Worm (Caenorhabditis elegans): ENCODE results near the gene F58E1.13.

F58E1.13 gene

DNA sequence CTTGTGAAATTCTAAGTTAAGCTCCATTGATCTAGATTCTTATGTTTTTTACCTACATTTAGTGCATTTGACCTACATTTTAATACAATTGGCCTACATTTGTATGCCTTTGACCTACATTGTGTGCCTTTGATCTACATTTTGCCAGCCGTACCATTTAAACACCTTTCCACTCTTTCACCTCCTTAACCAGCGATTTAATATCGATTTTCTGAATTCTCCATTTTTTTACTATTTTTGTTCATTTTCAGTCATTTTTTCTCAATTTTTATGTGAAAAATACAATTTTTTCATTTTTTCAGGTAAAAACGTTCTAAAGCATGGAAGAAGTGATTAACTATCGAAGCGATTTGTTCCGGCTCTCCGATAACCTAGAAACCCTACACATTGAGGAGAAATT is 17.3 kb upstream of the F58E1.13 start, which contains the start of gene btb-7:
Gene btb-7 (plus strand): TSS at position 301 of the 400 bp plus-strand sequence.
- no peak for TF ChIP-seq lin-15B (tag; optimal IDR thresholded peaks at IDR 0.05)
- no peak for TF ChIP-seq nhr-76 (tag; optimal IDR thresholded peaks at IDR 0.05)
- no peak for TF ChIP-seq tbx-2 (tag; optimal IDR thresholded peaks at IDR 0.05)
- no peak for TF ChIP-seq elt-2 (tag; optimal IDR thresholded peaks at IDR 0.05)

DNA sequence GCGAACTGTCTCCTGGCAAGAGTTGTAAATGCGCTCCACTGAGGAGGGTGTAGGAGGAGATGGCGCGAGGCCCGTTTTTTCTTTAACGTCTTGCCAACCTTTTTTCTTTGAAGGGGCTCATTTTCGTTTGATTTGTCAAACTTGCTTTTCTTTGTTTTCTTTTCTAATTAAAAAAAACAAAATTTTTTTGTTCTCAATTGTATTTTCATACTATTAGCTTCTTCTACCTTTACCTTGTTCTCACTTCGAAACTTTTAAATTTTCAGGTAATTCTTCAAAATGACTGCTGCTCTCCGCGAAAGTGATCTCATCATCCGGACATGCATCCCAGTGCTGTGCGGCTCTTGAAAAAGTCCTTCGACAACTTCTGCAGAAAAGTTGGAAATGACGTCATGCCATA is 14.3 kb upstream of the F58E1.13 start, which contains the start of gene fbxa-184:
Gene fbxa-184 (plus strand): TSS at position 301 of the 400 bp plus-strand sequence.
- TF ChIP-seq tbx-2 (tag; optimal IDR thresholded peaks at IDR 0.05) (no peak), lin-14 (GFP tag; optimal IDR thresholded peaks at IDR 0.05) (no peak), nhr-77 (tag; optimal IDR thresholded peaks at IDR 0.05) (no peak), nhr-90 (tag; optimal IDR thresholded peaks at IDR 0.05; ENCODE audit: poor library complexity) (no peak), swsn-7 (tag; optimal IDR thresholded peaks at IDR 0.05) (no peak), nhr-20 (tag; optimal IDR thresholded peaks at IDR 0.05) (no peak), aha-1 (tag; optimal IDR thresholded peaks at IDR 0.05) (no peak), mdl-1 (tag; optimal IDR thresholded peaks at IDR 0.05) (no peak), sup-37 (GFP tag; optimal IDR thresholded peaks at IDR 0.05) (no peak), lsy-2 (tag; optimal IDR thresholded peaks at IDR 0.05) (no peak), lin-39 (tag; optimal IDR thresholded peaks at IDR 0.05) (no peak), nhr-237 (tag; optimal IDR thresholded peaks at IDR 0.05) (no peak), mab-9 (GFP tag; IDR thresholded peaks at IDR 0.05) (no peak), mep-1 (tag; optimal IDR thresholded peaks at IDR 0.05) (no peak), unc-98 (GFP tag; IDR thresholded peaks at IDR 0.05) (no peak), ama-1 (optimal IDR thresholded peaks at IDR 0.05) (no peak), unc-30 (tag; optimal IDR thresholded peaks at IDR 0.05) (no peak), fkh-4 (tag; optimal IDR thresholded peaks at IDR 0.05; ENCODE audit: borderline replicate concordance) (no peak), nhr-76 (tag; optimal IDR thresholded peaks at IDR 0.05) (no peak)

- TF ChIP-seq ets-5 (GFP tag; IDR thresholded peaks at IDR 0.05) (no peak), C34B4.2 (tag; optimal IDR thresholded peaks at IDR 0.05) (no peak), dpl-1 (GFP tag; optimal IDR thresholded peaks at IDR 0.05) (no peak), hlh-17 (GFP tag; optimal IDR thresholded peaks at IDR 0.05; ENCODE audit: borderline replicate concordance) (no peak), nhr-85 (tag) (no peak), unc-130 (tag; optimal IDR thresholded peaks at IDR 0.05) (no peak), C16A3.4 (tag; optimal IDR thresholded peaks at IDR 0.05) (no peak), fos-1 (tag; optimal IDR thresholded peaks at IDR 0.05) (no peak), F16B12.6 (tag; optimal IDR thresholded peaks at IDR 0.05) (no peak), ces-1 (GFP tag; optimal IDR thresholded peaks at IDR 0.05) (no peak), grh-1 (GFP tag; IDR thresholded peaks at IDR 0.05) (no peak), nhr-12 (tag; optimal IDR thresholded peaks at IDR 0.05) (no peak), dsc-1 (tag; optimal IDR thresholded peaks at IDR 0.05) (no peak), mef-2 (tag; optimal IDR thresholded peaks at IDR 0.05) (no peak), C04F5.9 (tag; optimal IDR thresholded peaks at IDR 0.05) (no peak), irx-1 (tag; optimal IDR thresholded peaks at IDR 0.05) (no peak), ceh-63 (GFP tag; optimal IDR thresholded peaks at IDR 0.05) (no peak), mab-9 (GFP tag; IDR thresholded peaks at IDR 0.05) (no peak), nhr-77 (tag; optimal IDR thresholded peaks at IDR 0.05) (no peak), ztf-11 (tag; optimal IDR thresholded peaks at IDR 0.05) (no peak)
Observed at ce11 chrII:1706385-1706784, 10.7 kb upstream of the F58E1.13 start, which contains the start of gene sdz-18. TSS of gene sdz-18 (minus strand) at chrII:1706485.

DNA sequence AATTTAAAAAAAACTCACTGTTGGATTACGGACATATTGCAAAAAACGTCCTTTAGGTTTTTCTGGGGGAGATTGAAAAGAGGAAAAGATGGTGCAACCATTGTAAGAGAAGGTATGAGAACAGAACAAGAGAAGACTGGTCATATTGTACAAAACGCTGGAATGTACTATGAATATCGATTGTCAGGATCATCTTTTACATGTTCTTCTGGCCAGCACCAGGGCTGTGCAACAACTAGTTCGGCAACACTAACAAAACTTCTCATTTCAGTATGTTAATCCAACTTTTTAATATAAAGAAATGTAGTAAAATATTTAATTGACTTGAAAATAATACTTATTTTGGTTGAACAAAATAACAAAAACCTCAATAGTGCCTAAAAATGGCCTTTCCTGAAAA is 7.7 kb upstream of the F58E1.13 start, which contains the start of gene fbxb-47:
Gene fbxb-47 (minus strand): TSS at position 101 of the 400 bp plus-strand sequence.
- TF ChIP-seq F16B12.6 (tag; optimal IDR thresholded peaks at IDR 0.05) (no peak), egl-13 (tag; optimal IDR thresholded peaks at IDR 0.05) (no peak), nhr-28 (tag; optimal IDR thresholded peaks at IDR 0.05) (no peak), irx-1 (tag; optimal IDR thresholded peaks at IDR 0.05) (no peak), skn-1 (tag; optimal IDR thresholded peaks at IDR 0.05) (no peak), ces-1 (GFP tag; optimal IDR thresholded peaks at IDR 0.05) (no peak), unc-30 (tag; optimal IDR thresholded peaks at IDR 0.05) (no peak), nhr-12 (tag; optimal IDR thresholded peaks at IDR 0.05) (no peak), hpl-2 (GFP tag; optimal IDR thresholded peaks at IDR 0.05) (no peak), C34B4.2 (tag; optimal IDR thresholded peaks at IDR 0.05) (no peak), lin-14 (GFP tag; optimal IDR thresholded peaks at IDR 0.05) (no peak), elt-2 (tag; optimal IDR thresholded peaks at IDR 0.05) (no peak)
